Worm (Caenorhabditis elegans): ENCODE data around the gene M110.3.

Gene M110.3

DNA sequence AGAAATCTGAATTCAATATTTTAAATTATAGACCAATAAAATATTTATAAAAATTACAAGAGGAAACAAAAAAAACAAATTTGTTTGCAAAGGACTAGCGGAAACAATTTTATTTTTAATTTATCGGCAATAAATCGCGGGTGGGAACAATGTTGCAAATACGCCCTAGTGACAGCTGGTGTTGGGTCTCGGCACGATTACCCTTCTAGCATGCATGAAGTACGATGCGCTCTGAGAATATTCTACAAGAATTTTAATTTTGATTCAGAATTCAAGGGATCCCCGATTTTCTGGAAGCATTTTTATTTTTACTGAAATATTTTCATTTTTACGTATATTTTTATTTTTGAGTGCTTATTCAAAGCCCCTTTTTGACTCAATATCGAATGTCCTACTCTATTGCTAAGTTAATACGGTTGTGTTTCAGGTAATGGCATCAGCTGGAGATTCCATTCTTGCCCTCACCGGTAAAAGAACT lies 31.4 kb downstream of the M110.3 start, which contains the start of the genes mig-5 and cct-1 (continued):
- TF ChIP-seq aly-2 (tag; optimal IDR thresholded peaks at IDR 0.05) (no peak), nhr-77 (tag; optimal IDR thresholded peaks at IDR 0.05) (peak; percentile 86), nhr-129 (tag; optimal IDR thresholded peaks at IDR 0.05) (peak; percentile 94), alr-1 (tag; optimal IDR thresholded peaks at IDR 0.05) (peak; percentile 9), ztf-1 (GFP tag; conservative IDR thresholded peaks at IDR 0.05) (no peak), lin-13 (GFP tag; optimal IDR thresholded peaks at IDR 0.05) (peak; percentile 97), F13H6.1 (tag; optimal IDR thresholded peaks at IDR 0.05) (peak; percentile 96), gmeb-1 (tag; optimal IDR thresholded peaks at IDR 0.05) (peak; percentile 98), unc-62 (GFP tag; optimal IDR thresholded peaks at IDR 0.05) (peak; percentile 89), ceh-82 (tag; optimal IDR thresholded peaks at IDR 0.05) (peak; percentile 91), nhr-11 (tag; optimal IDR thresholded peaks at IDR 0.05) (peak; percentile 48), unc-55 (GFP tag; optimal IDR thresholded peaks at IDR 0.05) (peak; percentile 100), nhr-25 (tag; optimal IDR thresholded peaks at IDR 0.05) (peak; percentile 99), C34F6.9 (tag; optimal IDR thresholded peaks at IDR 0.05) (peak; percentile 99), sma-3 (GFP tag; optimal IDR thresholded peaks at IDR 0.05) (peak; percentile 98), nhr-237 (tag; optimal IDR thresholded peaks at IDR 0.05) (peak; percentile 84), mbf-1 (tag; optimal IDR thresholded peaks at IDR 0.05) (peak; percentile 50), nhr-6 (tag; optimal IDR thresholded peaks at IDR 0.05) (peak; percentile 97), zag-1 (tag; optimal IDR thresholded peaks at IDR 0.05) (peak; percentile 94), R02D3.7 (tag; optimal IDR thresholded peaks at IDR 0.05) (peak; percentile 83), ZK546.5 (tag; optimal IDR thresholded peaks at IDR 0.05) (peak; percentile 90)

DNA sequence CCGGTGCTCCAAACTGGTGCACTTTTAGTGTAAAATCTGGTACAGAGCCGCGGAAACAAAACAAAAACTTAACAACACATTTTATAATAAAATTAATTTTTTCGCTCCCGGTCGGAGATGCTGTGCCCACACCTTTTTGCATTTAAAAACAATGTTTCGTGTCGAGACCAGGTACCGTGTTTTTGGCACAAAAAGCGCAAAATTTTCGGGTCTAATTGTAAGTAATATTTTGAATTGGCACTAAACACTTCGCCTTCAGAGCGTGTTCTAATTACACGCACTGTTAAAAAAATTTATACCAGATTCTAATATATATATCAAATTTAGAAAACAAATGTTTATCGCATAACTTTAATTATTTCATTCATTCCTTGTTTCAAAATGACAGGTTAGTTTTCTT lies 35.0 kb downstream of the M110.3 start, which contains the start of gene dylt-3:
Gene dylt-3 (plus strand): TSS at position 301 of the 400 bp plus-strand sequence.
- no peak for TF ChIP-seq mdl-1 (tag; optimal IDR thresholded peaks at IDR 0.05)
- TF ChIP-seq skn-1 (tag; optimal IDR thresholded peaks at IDR 0.05), result no peak
- TF ChIP-seq nhr-129 (tag; optimal IDR thresholded peaks at IDR 0.05), result no peak
- TF ChIP-seq nhr-77 (tag; optimal IDR thresholded peaks at IDR 0.05), result no peak
- TF ChIP-seq snpc-4 (tag; optimal IDR thresholded peaks at IDR 0.05), result no peak
- TF ChIP-seq egl-27 (tag; optimal IDR thresholded peaks at IDR 0.05), result no peak
- TF ChIP-seq elt-3 (tag; optimal IDR thresholded peaks at IDR 0.05), result no peak
- TF ChIP-seq elt-1 (tag; optimal IDR thresholded peaks at IDR 0.05), result no peak
- no peak for TF ChIP-seq nhr-25 (tag; optimal IDR thresholded peaks at IDR 0.05)
- TF ChIP-seq nhr-10 (tag; optimal IDR thresholded peaks at IDR 0.05), result no peak
- TF ChIP-seq mab-5 (tag; optimal IDR thresholded peaks at IDR 0.05), result no peak
- no peak for TF ChIP-seq peb-1 (tag; optimal IDR thresholded peaks at IDR 0.05)
- TF ChIP-seq ztf-11 (tag; optimal IDR thresholded peaks at IDR 0.05), result no peak

DNA sequence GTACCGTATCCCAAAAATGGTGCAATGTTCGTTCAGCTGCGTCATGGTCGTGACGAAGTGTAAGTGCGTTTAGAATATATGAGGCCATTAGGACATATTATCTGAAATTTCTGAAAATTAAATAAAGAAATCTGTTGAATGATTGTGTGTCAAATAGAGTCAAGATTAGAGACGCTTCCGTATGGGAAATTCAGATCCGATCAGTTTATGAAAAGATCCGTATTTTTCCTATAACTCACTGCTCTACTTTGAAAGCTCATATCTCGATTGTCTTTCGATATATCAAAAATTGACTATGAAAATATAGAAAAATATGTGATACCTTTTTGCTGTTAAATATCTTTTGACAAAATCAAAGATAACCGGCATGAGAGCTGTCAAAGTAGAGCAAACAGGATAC lies 36.1 kb downstream of the M110.3 start, which contains the start of gene T05C12.4:
Gene T05C12.4 (minus strand): TSS at position 101 of the 400 bp plus-strand sequence.
- TF ChIP-seq gmeb-1 (tag; optimal IDR thresholded peaks at IDR 0.05), result no peak
- no peak for TF ChIP-seq ZK546.5 (tag; optimal IDR thresholded peaks at IDR 0.05)
- TF ChIP-seq peb-1 (tag; optimal IDR thresholded peaks at IDR 0.05), result no peak
- TF ChIP-seq nhr-129 (tag; optimal IDR thresholded peaks at IDR 0.05), result no peak
- TF ChIP-seq elt-3 (tag; optimal IDR thresholded peaks at IDR 0.05), result no peak
- no peak for TF ChIP-seq ceh-16 (tag; optimal IDR thresholded peaks at IDR 0.05)
- TF ChIP-seq ztf-1 (GFP tag; conservative IDR thresholded peaks at IDR 0.05), result no peak
- no peak for TF ChIP-seq lsy-2 (tag; optimal IDR thresholded peaks at IDR 0.05)
- TF ChIP-seq ceh-82 (tag; optimal IDR thresholded peaks at IDR 0.05), result no peak

DNA sequence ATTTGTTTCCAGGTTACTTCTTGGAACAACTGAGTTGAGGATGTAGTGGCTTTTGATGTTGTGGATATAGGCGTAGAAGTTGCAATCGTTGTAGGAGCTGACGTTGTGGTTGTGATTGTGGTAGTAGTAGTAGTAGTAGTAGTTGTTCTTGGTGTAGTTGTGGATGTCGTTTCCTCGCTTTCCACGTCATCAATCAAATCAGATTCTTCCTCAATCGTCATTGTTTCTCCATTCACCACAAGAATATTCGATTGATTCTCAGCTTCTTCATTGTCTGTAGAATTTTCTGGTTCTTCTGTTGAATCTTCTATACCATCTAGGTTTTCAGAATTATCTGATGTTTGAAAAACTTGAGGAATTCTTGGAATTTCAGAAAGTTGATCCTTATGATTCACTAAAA lies 37.8 kb downstream of the M110.3 start:
- TF ChIP-seq ama-1 (optimal IDR thresholded peaks at IDR 0.05) (no peak), ztf-1 (GFP tag; conservative IDR thresholded peaks at IDR 0.05) (no peak), lsy-2 (tag; optimal IDR thresholded peaks at IDR 0.05) (no peak), mab-5 (tag; optimal IDR thresholded peaks at IDR 0.05) (no peak), F13H6.1 (tag; optimal IDR thresholded peaks at IDR 0.05) (no peak), nhr-12 (tag; optimal IDR thresholded peaks at IDR 0.05) (no peak), alr-1 (tag; optimal IDR thresholded peaks at IDR 0.05) (no peak), dmd-4 (tag; optimal IDR thresholded peaks at IDR 0.05) (no peak), crh-2 (tag; optimal IDR thresholded peaks at IDR 0.05) (no peak), ceh-82 (tag; optimal IDR thresholded peaks at IDR 0.05) (no peak), skn-1 (tag; optimal IDR thresholded peaks at IDR 0.05) (no peak), R02D3.7 (tag; optimal IDR thresholded peaks at IDR 0.05) (no peak), aly-2 (tag; optimal IDR thresholded peaks at IDR 0.05) (no peak), Y55F3AM.14 (GFP tag; optimal IDR thresholded peaks at IDR 0.05) (no peak), unc-62 (GFP tag; optimal IDR thresholded peaks at IDR 0.05) (no peak), C34F6.9 (tag; optimal IDR thresholded peaks at IDR 0.05) (no peak), unc-39 (tag; optimal IDR thresholded peaks at IDR 0.05) (no peak), elt-3 (tag; optimal IDR thresholded peaks at IDR 0.05) (no peak)
